Fruit fly (Drosophila melanogaster) whole organism, adult: ENCODE data around the gene CG43922.

Source experiments
- CG11617 ChIP-seq: fragments of 200-800 bp; sonication (Bioruptor generic); optimal IDR thresholded peaks from 2 replicates; lab custom pipeline; 2017; ENCODE audit warnings: mild to moderate bottlenecking, missing biosample characterization, missing genetic modification reagents, missing genetic modification characterization
- CG12768 ChIP-seq: fragments of 200-800 bp; sonication (Bioruptor generic); optimal IDR thresholded peaks from 2 replicates; lab custom pipeline; 2017; ENCODE audit warnings: missing biosample characterization, missing genetic modification characterization, mild to moderate bottlenecking, moderate library complexity, missing genetic modification reagents
- CG14711 ChIP-seq: fragments of 200-800 bp; sonication (Bioruptor generic); optimal IDR thresholded peaks from 2 replicates; lab custom pipeline; 2018; ENCODE audit warnings: missing biosample characterization, mild to moderate bottlenecking, missing genetic modification characterization, moderate library complexity
- CG1620 ChIP-seq: fragments of 200-800 bp; sonication (Bioruptor generic); optimal IDR thresholded peaks from 2 replicates; lab custom pipeline; 2016; ENCODE audit warnings: missing biosample characterization, missing genetic modification characterization
- CG33017 ChIP-seq: fragments of 200-800 bp; sonication (Bioruptor generic); optimal IDR thresholded peaks from 2 replicates; lab custom pipeline; 2018; ENCODE audit warnings: missing biosample characterization, mild to moderate bottlenecking, missing genetic modification characterization, moderate library complexity
- CG5204 ChIP-seq: fragments of 200-800 bp; sonication (Bioruptor generic); optimal IDR thresholded peaks from 2 replicates; lab custom pipeline; 2016; ENCODE audit warnings: missing biosample characterization, missing genetic modification characterization
- CG7045 ChIP-seq: fragments of 200-800 bp; sonication (Bioruptor generic); optimal IDR thresholded peaks from 2 replicates; lab custom pipeline; 2017; ENCODE audit warnings: missing biosample characterization, mild to moderate bottlenecking, missing genetic modification characterization
- CG7101 ChIP-seq: fragments of 200-800 bp; sonication (Bioruptor generic); optimal IDR thresholded peaks from 2 replicates; lab custom pipeline; 2018; ENCODE audit warnings: missing biosample characterization, mild to moderate bottlenecking, missing genetic modification characterization, moderate library complexity
- Clk ChIP-seq: fragments of 200-800 bp; sonication (Bioruptor generic); optimal IDR thresholded peaks from 2 replicates; lab custom pipeline; 2017; ENCODE audit warnings: missing biosample characterization, missing genetic modification characterization
- Crg-1 ChIP-seq: fragments of 200-800 bp; sonication (Bioruptor generic); optimal IDR thresholded peaks from 2 replicates; lab custom pipeline; 2016; ENCODE audit warnings: missing biosample characterization, missing genetic modification characterization
- Hr96 ChIP-seq: fragments of 200-800 bp; sonication (Bioruptor generic); optimal IDR thresholded peaks from 2 replicates; lab custom pipeline; 2016; ENCODE audit warnings: missing biosample characterization, missing genetic modification characterization
- Mnt ChIP-seq: fragments of 200-800 bp; sonication (Bioruptor generic); optimal IDR thresholded peaks from 2 replicates; lab custom pipeline; 2016; ENCODE audit warnings: missing biosample characterization, mild to moderate bottlenecking, missing genetic modification characterization
- bab1 ChIP-seq: fragments of 200-800 bp; sonication (Bioruptor generic); optimal IDR thresholded peaks from 3 replicates; lab custom pipeline; 2019; ENCODE audit warnings: missing biosample characterization, mild to moderate bottlenecking, missing genetic modification characterization, moderate library complexity
- cic ChIP-seq: fragments of 200-800 bp; sonication (Bioruptor generic); optimal IDR thresholded peaks from 2 replicates; lab custom pipeline; 2017; ENCODE audit warnings: missing biosample characterization, mild to moderate bottlenecking, missing genetic modification characterization, moderate library complexity
- cnc ChIP-seq, 2 experiments: fragments of >200 bp; optimal IDR thresholded peaks; 2 replicates each; lab custom pipeline; 2017
- kay ChIP-seq: fragments of 200-800 bp; sonication (Bioruptor generic); peaks from one replicate; lab custom pipeline; 2016; ENCODE audit warnings: missing biosample characterization, missing genetic modification characterization, borderline replicate concordance
- ovo ChIP-seq: fragments of 200-800 bp; sonication (Bioruptor generic); optimal IDR thresholded peaks from 2 replicates; lab custom pipeline; 2016; ENCODE audit warnings: missing biosample characterization, missing genetic modification characterization
- pad ChIP-seq: fragments of 200-800 bp; sonication (Bioruptor generic); optimal IDR thresholded peaks from 3 replicates; lab custom pipeline; 2017; ENCODE audit warnings: missing biosample characterization, missing genetic modification characterization, mild to moderate bottlenecking, moderate library complexity, missing genetic modification reagents
- tj ChIP-seq: fragments of 200-800 bp; sonication (Bioruptor generic); optimal IDR thresholded peaks from 3 replicates; lab custom pipeline; 2017; ENCODE audit warnings: missing biosample characterization, mild to moderate bottlenecking, missing genetic modification characterization, moderate library complexity
- toe ChIP-seq: fragments of 200-800 bp; sonication (Bioruptor generic); optimal IDR thresholded peaks from 2 replicates; lab custom pipeline; 2016; ENCODE audit warnings: missing biosample characterization, missing genetic modification characterization

The CG43922 gene

DNA sequence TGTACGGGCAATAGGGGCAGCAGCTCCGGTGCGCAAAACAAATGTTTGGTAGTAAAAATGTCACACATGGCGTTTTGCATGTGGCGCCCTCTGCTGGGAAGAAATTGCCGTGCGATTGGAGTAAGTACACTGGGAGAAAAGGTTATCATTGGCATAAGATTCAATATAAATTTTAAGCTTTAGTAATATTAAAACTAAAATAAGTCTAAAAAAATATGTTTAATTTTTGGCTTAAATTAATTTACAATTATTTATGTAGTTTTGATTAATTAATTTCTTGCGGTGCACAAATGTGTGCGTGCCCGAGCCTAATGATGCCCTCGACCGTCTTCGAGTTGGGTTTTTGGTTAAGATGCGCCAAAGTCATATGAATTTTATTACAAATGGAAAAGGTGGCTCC is 28.2 kb downstream of the CG43922 start:
- TF ChIP-seq kay (GFP tag; lab: Kevin White, UChicago), result peak; percentile 26
- TF ChIP-seq bab1 (GFP tag; lab: Kevin White, UChicago), result no peak
- TF ChIP-seq CG33017 (tag; lab: Kevin White, UChicago), result no peak
- no peak for TF ChIP-seq CG7045
- TF ChIP-seq ovo (GFP tag; lab: Kevin White, UChicago), result no peak

DNA sequence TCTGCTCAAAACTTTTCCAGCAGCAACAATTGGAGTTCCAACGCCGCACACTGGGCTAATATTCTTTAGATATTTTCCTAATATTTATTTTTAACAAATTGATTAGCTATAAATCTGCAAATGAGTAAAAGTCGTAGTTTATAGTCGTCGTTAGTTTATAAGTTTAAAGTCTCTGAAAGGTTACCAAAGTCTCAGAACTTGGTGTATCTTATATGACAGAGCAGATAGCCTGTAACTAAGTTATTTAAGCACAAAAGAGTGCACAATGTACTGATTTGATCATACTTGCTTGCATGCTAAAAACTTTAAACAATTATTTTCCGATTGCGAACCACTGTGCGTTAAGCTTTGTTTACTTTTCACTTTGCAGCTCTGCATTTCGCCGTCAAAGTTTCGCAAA is 31.7 kb downstream of the CG43922 start:
- no peak for TF ChIP-seq Clk
- peak; percentile 15 for TF ChIP-seq CG5204 (GFP tag; lab: Kevin White, UChicago)

DNA sequence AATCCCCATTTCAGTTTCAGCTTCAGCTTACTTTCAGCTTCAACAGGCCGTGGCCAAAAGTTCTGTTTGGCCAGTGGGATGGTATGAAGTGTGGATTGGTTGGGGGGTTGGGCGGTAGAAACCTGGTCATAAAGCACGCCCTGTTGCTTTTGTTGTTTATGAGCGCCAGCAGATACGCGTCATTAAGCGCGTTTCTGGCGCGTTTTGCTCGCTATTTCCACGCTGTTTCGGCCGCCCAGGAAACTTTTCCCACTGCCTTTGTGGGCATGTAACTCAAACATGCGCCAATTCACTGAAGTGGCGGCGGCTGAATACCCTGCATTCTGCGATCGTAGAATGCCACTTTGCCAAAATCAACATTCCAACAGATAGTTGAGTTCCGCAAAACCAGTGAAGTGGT is 32.6 kb downstream of the CG43922 start:
- TF ChIP-seq CG5204 (GFP tag; lab: Kevin White, UChicago) (no peak), tj (GFP tag; lab: Kevin White, UChicago) (no peak), bab1 (GFP tag; lab: Kevin White, UChicago) (no peak), ovo (GFP tag; lab: Kevin White, UChicago) (no peak), Clk (no peak), toe (GFP tag; lab: Kevin White, UChicago) (no peak), Mnt (GFP tag; lab: Kevin White, UChicago) (no peak), cic (no peak), kay (GFP tag; lab: Kevin White, UChicago) (no peak), CG12768 (GFP tag; lab: Kevin White, UChicago) (no peak), CG33017 (tag; lab: Kevin White, UChicago) (no peak), Hr96 (GFP tag; lab: Kevin White, UChicago) (no peak)

DNA sequence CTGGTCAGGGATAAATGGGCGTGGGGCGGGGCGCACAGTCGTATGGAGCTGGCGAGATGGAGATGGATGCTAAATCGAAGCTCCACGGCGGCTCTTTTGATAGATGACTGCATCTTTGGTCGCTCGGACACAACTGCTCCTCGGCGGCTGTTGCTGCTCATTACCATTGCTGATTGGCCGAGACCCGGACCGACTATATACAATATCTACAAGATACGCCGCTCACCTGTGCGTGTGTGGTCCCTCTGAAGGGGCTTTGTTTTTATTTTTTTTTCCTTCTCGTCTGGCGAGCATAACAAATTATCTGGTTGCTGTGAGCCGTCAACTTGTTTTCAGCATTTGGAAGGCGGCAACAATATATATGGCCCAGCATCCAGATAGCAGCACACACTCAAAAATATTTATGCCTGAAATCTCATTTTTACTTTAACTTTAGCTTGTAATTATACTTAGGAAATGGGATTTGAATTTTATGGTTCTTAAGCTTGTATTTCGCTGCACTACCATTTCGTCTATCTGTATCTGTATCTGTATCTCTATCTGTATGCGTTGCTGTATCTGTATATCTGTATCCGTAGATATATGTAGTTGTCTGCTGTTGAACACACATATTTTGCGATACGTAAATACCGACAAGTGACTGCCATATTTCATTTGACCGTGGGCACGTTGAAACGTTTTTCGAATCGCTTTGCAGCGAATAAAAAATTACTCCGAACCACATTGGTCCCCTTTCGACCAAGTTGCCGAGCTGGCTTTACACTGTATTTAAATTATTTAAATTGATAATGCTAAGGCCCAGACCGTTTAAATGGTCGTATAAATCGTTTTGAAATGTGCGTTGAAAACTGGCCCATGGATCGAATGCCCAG is 34.4 kb downstream of the CG43922 start:
- TF ChIP-seq Crg-1 (GFP tag; lab: Kevin White, UChicago) (no peak), CG7045 (no peak), pad (no peak), CG33017 (tag; lab: Kevin White, UChicago) (no peak), cic (no peak), toe (GFP tag; lab: Kevin White, UChicago) (no peak), tj (GFP tag; lab: Kevin White, UChicago) (no peak), cnc (optimal IDR thresholded peaks at IDR 0.05; lab: Kevin White, UChicago) (no peak), CG7101 (tag; lab: Kevin White, UChicago) (no peak), ovo (GFP tag; lab: Kevin White, UChicago) (no peak), CG1620 (GFP tag; lab: Kevin White, UChicago) (no peak), Clk (no peak), CG14711 (tag; lab: Kevin White, UChicago) (no peak), Mnt (GFP tag; lab: Kevin White, UChicago) (no peak), bab1 (GFP tag; lab: Kevin White, UChicago) (no peak), kay (GFP tag; lab: Kevin White, UChicago) (no peak), CG5204 (GFP tag; lab: Kevin White, UChicago) (no peak)

DNA sequence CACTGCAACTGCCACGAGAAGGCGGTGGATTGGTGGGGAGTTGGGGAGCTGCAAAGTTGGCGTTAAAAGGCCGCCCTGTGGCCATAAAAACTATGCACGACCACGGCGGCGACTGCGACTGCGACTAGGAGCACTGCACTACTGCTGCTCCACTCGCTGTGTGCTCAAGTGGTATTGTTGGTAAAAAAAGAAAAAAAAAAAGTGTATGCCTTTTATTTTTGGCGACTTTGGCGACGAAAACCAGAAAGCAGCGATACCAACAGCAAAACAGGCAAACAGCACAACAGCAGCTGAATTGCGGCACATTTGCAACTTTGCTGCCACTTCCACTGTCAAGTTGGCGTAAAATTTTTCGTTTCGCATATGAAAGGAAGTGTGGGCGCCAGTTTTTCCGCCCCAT is 37.2 kb downstream of the CG43922 start:
- no peak for TF ChIP-seq CG11617 (GFP tag; lab: Kevin White, UChicago)
- TF ChIP-seq CG7045, result no peak
- no peak for TF ChIP-seq CG7101 (tag; lab: Kevin White, UChicago)
- no peak for TF ChIP-seq CG14711 (tag; lab: Kevin White, UChicago)
- TF ChIP-seq toe (GFP tag; lab: Kevin White, UChicago), result no peak
- TF ChIP-seq CG12768 (GFP tag; lab: Kevin White, UChicago), result no peak
- no peak for TF ChIP-seq kay (GFP tag; lab: Kevin White, UChicago)
- no peak for TF ChIP-seq Crg-1 (GFP tag; lab: Kevin White, UChicago)

DNA sequence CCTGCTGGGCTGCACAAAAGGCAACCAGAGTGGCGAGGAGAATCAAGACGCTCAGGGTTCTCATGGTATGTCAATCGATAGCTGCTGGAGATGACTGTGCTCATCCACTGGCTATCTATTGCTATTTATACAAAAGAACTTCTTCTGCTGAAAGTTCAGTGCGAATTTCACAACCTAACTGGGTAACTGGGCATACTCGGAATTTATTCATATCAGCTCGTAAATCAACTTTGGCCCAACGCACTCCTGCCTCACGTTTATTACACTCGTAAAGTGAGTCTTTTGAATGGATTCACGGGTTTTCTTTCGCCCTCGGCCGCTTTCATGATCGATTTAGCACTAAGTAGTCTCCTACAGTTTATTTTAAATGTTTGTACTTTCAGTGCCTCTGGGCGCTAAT is 44.2 kb downstream of the CG43922 start, which contains the start of gene CG13983:
Gene CG13983, minus strand, starts transcription at position 101 of the 400 bp plus-strand sequence.
- TF ChIP-seq CG14711 (tag; lab: Kevin White, UChicago) (no peak), Clk (no peak), CG5204 (GFP tag; lab: Kevin White, UChicago) (no peak), Mnt (GFP tag; lab: Kevin White, UChicago) (no peak), ovo (GFP tag; lab: Kevin White, UChicago) (no peak), cic (no peak), Hr96 (GFP tag; lab: Kevin White, UChicago) (no peak), toe (GFP tag; lab: Kevin White, UChicago) (no peak), CG11617 (GFP tag; lab: Kevin White, UChicago) (no peak), CG7101 (tag; lab: Kevin White, UChicago) (no peak), Crg-1 (GFP tag; lab: Kevin White, UChicago) (no peak), cnc (optimal IDR thresholded peaks at IDR 0.05; lab: Kevin White, UChicago) (no peak)

DNA sequence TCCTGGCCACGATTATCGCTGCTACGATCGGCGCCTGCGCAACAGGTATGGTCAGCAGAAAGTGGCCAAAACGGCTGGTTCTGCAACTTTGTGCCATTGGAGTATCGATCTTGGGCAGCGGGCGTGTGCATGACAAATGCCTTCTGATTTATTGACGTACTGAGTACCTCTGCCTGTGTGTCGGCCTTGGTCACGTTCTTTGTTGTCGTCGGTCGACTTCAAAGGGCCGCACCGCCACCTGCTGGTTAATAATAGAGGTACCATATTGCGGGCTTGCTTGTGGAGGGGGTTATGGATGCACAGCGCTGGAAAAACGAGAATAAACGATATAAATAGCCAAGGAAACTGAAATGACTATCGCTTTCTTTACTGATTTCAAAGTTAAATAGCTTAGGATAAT is 48.9 kb downstream of the CG43922 start:
- TF ChIP-seq CG11617 (GFP tag; lab: Kevin White, UChicago) (no peak), CG5204 (GFP tag; lab: Kevin White, UChicago) (no peak), CG1620 (GFP tag; lab: Kevin White, UChicago) (no peak), pad (no peak), CG33017 (tag; lab: Kevin White, UChicago) (no peak), bab1 (GFP tag; lab: Kevin White, UChicago) (no peak), CG14711 (tag; lab: Kevin White, UChicago) (no peak), CG7045 (no peak), ovo (GFP tag; lab: Kevin White, UChicago) (no peak), Clk (no peak), Hr96 (GFP tag; lab: Kevin White, UChicago) (no peak), tj (GFP tag; lab: Kevin White, UChicago) (no peak)
